Worm (Caenorhabditis elegans) whole organism, mixed stage, embryonic: ENCODE measurements around the gene trpl-5.

ENCODE experiments used
- ceh-83 ChIP-seq: fragments of 200-800 bp; sonication (Bioruptor generic); optimal IDR thresholded peaks from 2 replicates; lab custom pipeline; 2018; ENCODE audit warnings: mild to moderate bottlenecking, missing genetic modification characterization, missing compliant biosample characterization
- lin-13 ChIP-seq: fragments of 150-350 bp; optimal IDR thresholded peaks from 2 replicates; lab custom pipeline; 2014; ENCODE audit warnings: missing biosample characterization, missing genetic modification characterization
- mab-5 ChIP-seq: fragments of 150-350 bp; optimal IDR thresholded peaks from 2 replicates; lab custom pipeline; 2014; ENCODE audit warnings: missing biosample characterization, missing genetic modification characterization
- nhr-28 ChIP-seq: fragments of 150-350 bp; optimal IDR thresholded peaks from 2 replicates; lab custom pipeline; 2014; ENCODE audit warnings: missing biosample characterization, missing genetic modification characterization

- TF ChIP-seq lin-13 (tag; lab: Kevin White, UChicago): no peak
- no peak for TF ChIP-seq mab-5 (tag; lab: Kevin White, UChicago)
- no peak for TF ChIP-seq nhr-28 (tag; lab: Kevin White, UChicago)
- TF ChIP-seq ceh-83 (GFP tag; lab: Kevin White, UChicago): no peak
These were observed 25.9 kb downstream of the trpl-5 start, which contains the start of gene fbxb-6 for ce11 chrII:2064497-2064896.
